Fruit fly (Drosophila melanogaster): ENCODE results near the gene CG31266.

Gene CG31266

dm6 chr3R:17147647-17148244, 15.3 kb downstream of the CG31266 start:
- TF ChIP-seq pita (GFP tag; optimal IDR thresholded peaks at IDR 0.05): no peak
- TF ChIP-seq CG17359 (tag; optimal IDR thresholded peaks at IDR 0.05): no peak
- peak; percentile 47 for TF ChIP-seq exex (tag; optimal IDR thresholded peaks at IDR 0.05)
- no peak for TF ChIP-seq CG15479 (GFP tag; optimal IDR thresholded peaks at IDR 0.05)
- no peak for TF ChIP-seq CG42726 (GFP tag; IDR thresholded peaks at IDR 0.05; ENCODE audit: partially characterized antibody)
- peak; percentile 85 for TF ChIP-seq D19B (GFP tag; optimal IDR thresholded peaks at IDR 0.05)
- TF ChIP-seq CG4854 (GFP tag; optimal IDR thresholded peaks at IDR 0.05): no peak
- peak; percentile 94 for TF ChIP-seq cwo (GFP tag; optimal IDR thresholded peaks at IDR 0.05)
- peak; percentile 10 for TF ChIP-seq CG2120 (GFP tag; optimal IDR thresholded peaks at IDR 0.05)
- peak; percentile 32; the same call in 1 of the 2 replicates for TF ChIP-seq CG32532 (GFP tag; IDR thresholded peaks at IDR 0.05)
- TF ChIP-seq Max (GFP tag; optimal IDR thresholded peaks at IDR 0.05): no peak
- TF ChIP-seq CG16863 (GFP tag; optimal IDR thresholded peaks at IDR 0.05): no peak
- TF ChIP-seq h (optimal IDR thresholded peaks at IDR 0.05): no peak
- TF ChIP-seq lola (GFP tag; optimal IDR thresholded peaks at IDR 0.05): no peak
- TF ChIP-seq CG3995 (GFP tag; optimal IDR thresholded peaks at IDR 0.05): no peak
- TF ChIP-seq CG11696 (GFP tag; IDR thresholded peaks at IDR 0.05): no peak
- TF ChIP-seq Dbx (GFP tag; IDR thresholded peaks at IDR 0.05): no peak
- no peak for TF ChIP-seq fd3F (GFP tag; optimal IDR thresholded peaks at IDR 0.05)
- TF ChIP-seq CG34376 (GFP tag; optimal IDR thresholded peaks at IDR 0.05): peak; percentile 14
- TF ChIP-seq ttk (GFP tag; IDR thresholded peaks at IDR 0.05): no peak
- TF ChIP-seq CG18599 (GFP tag; optimal IDR thresholded peaks at IDR 0.05): peak; percentile 30

- no peak for TF ChIP-seq cas (GFP tag; IDR thresholded peaks at IDR 0.05)
- no peak for TF ChIP-seq sens-2 (GFP tag; IDR thresholded peaks at IDR 0.05)
- TF ChIP-seq btn (GFP tag; optimal IDR thresholded peaks at IDR 0.05): no peak
- TF ChIP-seq Dp (GFP tag; optimal IDR thresholded peaks at IDR 0.05): peak; percentile 82
- TF ChIP-seq cato (GFP tag; optimal IDR thresholded peaks at IDR 0.05; ENCODE audit: borderline replicate concordance): no peak
- no peak for TF ChIP-seq Taf1 (GFP tag; IDR thresholded peaks at IDR 0.05)
- TF ChIP-seq CG11723 (GFP tag; optimal IDR thresholded peaks at IDR 0.05): no peak
- no peak for TF ChIP-seq crc (GFP tag; optimal IDR thresholded peaks at IDR 0.05)
- TF ChIP-seq D19B (GFP tag; optimal IDR thresholded peaks at IDR 0.05): no peak
- no peak for TF ChIP-seq CG2875 (GFP tag; optimal IDR thresholded peaks at IDR 0.05)
- no peak for TF ChIP-seq fd96Cb (tag; optimal IDR thresholded peaks at IDR 0.05)
- no peak for TF ChIP-seq Trl (optimal IDR thresholded peaks at IDR 0.05)
- TF ChIP-seq Trl (GFP tag; optimal IDR thresholded peaks at IDR 0.05): peak; percentile 16
- TF ChIP-seq Lpt (GFP tag; optimal IDR thresholded peaks at IDR 0.05): no peak
- peak; percentile 9 for TF ChIP-seq CG8924 (tag; optimal IDR thresholded peaks at IDR 0.05)
- no peak for TF ChIP-seq Adf1 (GFP tag; IDR thresholded peaks at IDR 0.05)
- no peak for TF ChIP-seq maf-S (GFP tag; optimal IDR thresholded peaks at IDR 0.05)
- TF ChIP-seq hb (GFP tag; IDR thresholded peaks at IDR 0.05; ENCODE audit: partially characterized antibody): no peak
- TF ChIP-seq H2.0 (GFP tag; IDR thresholded peaks at IDR 0.05): no peak
- peak; percentile 47 for TF ChIP-seq CG9797 (GFP tag; optimal IDR thresholded peaks at IDR 0.05)
- no peak for TF ChIP-seq fu2 (GFP tag; optimal IDR thresholded peaks at IDR 0.05)
- no peak for TF ChIP-seq nerfin-2 (GFP tag; IDR thresholded peaks at IDR 0.05; ENCODE audit: partially characterized antibody)
- no peak for TF ChIP-seq odd (GFP tag; optimal IDR thresholded peaks at IDR 0.05)
- TF ChIP-seq pnt (GFP tag; optimal IDR thresholded peaks at IDR 0.05): no peak
- TF ChIP-seq bab2 (GFP tag; optimal IDR thresholded peaks at IDR 0.05): no peak
- no peak for TF ChIP-seq chm (GFP tag; IDR thresholded peaks at IDR 0.05)
- no peak for TF ChIP-seq Dbx (GFP tag; IDR thresholded peaks at IDR 0.05)
- no peak for TF ChIP-seq NC2α (GFP tag; optimal IDR thresholded peaks at IDR 0.05)
- peak; percentile 81 for TF ChIP-seq unc-4 (GFP tag; IDR thresholded peaks at IDR 0.05; ENCODE audit: partially characterized antibody)
- no peak for TF ChIP-seq hth (optimal IDR thresholded peaks at IDR 0.05)
- TF ChIP-seq Nf-YC (tag; optimal IDR thresholded peaks at IDR 0.05): no peak
Measured at dm6 chr3R:17149080-17149746, 16.8 kb downstream of the CG31266 start, which contains the start of the genes m-cup and Det. Gene m-cup, minus strand, starts transcription at chr3R:17149412. Gene Det, plus strand, starts transcription at chr3R:17149667.
